Worm (Caenorhabditis elegans) whole organism, mixed stage, embryonic: ENCODE measurements around the gene Y46D2A.1.

Source experiments
- M03D4.4 ChIP-seq: sonication (generic microtip); optimal IDR thresholded peaks from 2 replicates; lab custom pipeline; 2017; ENCODE audit warnings: mild to moderate bottlenecking, missing genetic modification characterization, missing compliant biosample characterization
- blmp-1 ChIP-seq: fragments of 150-350 bp; optimal IDR thresholded peaks from 2 replicates; lab custom pipeline; 2014; ENCODE audit warnings: missing biosample characterization, missing genetic modification characterization
- ceh-39 ChIP-seq: fragments of 150-350 bp; optimal IDR thresholded peaks from 2 replicates; lab custom pipeline; 2014; ENCODE audit warnings: missing biosample characterization, missing genetic modification characterization
- ceh-83 ChIP-seq: fragments of 200-800 bp; sonication (Bioruptor generic); optimal IDR thresholded peaks from 2 replicates; lab custom pipeline; 2018; ENCODE audit warnings: mild to moderate bottlenecking, missing genetic modification characterization, missing compliant biosample characterization
- ces-1 ChIP-seq: fragments of 150-350 bp; optimal IDR thresholded peaks from 2 replicates; lab custom pipeline; 2014; ENCODE audit warnings: missing biosample characterization, missing genetic modification reagents, missing genetic modification characterization
- drap-1 ChIP-seq: fragments of 200-800 bp; sonication (Bioruptor generic); optimal IDR thresholded peaks from 3 replicates; lab custom pipeline; 2018; ENCODE audit warnings: mild to moderate bottlenecking, missing genetic modification characterization, missing compliant biosample characterization
- elt-3 ChIP-seq: fragments of 150-350 bp; optimal IDR thresholded peaks from 2 replicates; lab custom pipeline; 2014; ENCODE audit warnings: missing biosample characterization, missing genetic modification characterization
- ham-2 ChIP-seq: fragments of 200-800 bp; sonication (Bioruptor generic); optimal IDR thresholded peaks from 2 replicates; lab custom pipeline; 2018; ENCODE audit warnings: mild to moderate bottlenecking, missing genetic modification characterization, missing compliant biosample characterization
- hlh-1 ChIP-seq: fragments of 150-350 bp; optimal IDR thresholded peaks from 2 replicates; lab custom pipeline; 2014; ENCODE audit warnings: missing biosample characterization, missing genetic modification reagents, missing genetic modification characterization
- mab-5 ChIP-seq: fragments of 150-350 bp; optimal IDR thresholded peaks from 2 replicates; lab custom pipeline; 2014; ENCODE audit warnings: missing biosample characterization, missing genetic modification characterization
- mep-1 ChIP-seq: fragments of 150-350 bp; optimal IDR thresholded peaks from 2 replicates; lab custom pipeline; 2017; ENCODE audit warnings: missing biosample characterization, missing genetic modification reagents, missing genetic modification characterization, inconsistent platforms
- mls-2 ChIP-seq: sonication (generic microtip); optimal IDR thresholded peaks from 2 replicates; lab custom pipeline; 2016; ENCODE audit warnings: mild to moderate bottlenecking, missing genetic modification characterization, moderate library complexity, missing compliant biosample characterization
- nhr-12 ChIP-seq: fragments of 150-350 bp; optimal IDR thresholded peaks from 2 replicates; lab custom pipeline; 2014; ENCODE audit warnings: missing biosample characterization, missing genetic modification characterization
- nhr-2 ChIP-seq: fragments of 150-350 bp; optimal IDR thresholded peaks from 2 replicates; lab custom pipeline; 2014; ENCODE audit warnings: missing biosample characterization, missing genetic modification characterization
- nhr-237 ChIP-seq: fragments of 150-350 bp; optimal IDR thresholded peaks from 2 replicates; lab custom pipeline; 2014; ENCODE audit warnings: missing biosample characterization, missing genetic modification characterization
- pha-4 ChIP-seq: fragments of 150-350 bp; optimal IDR thresholded peaks from 2 replicates; lab custom pipeline; 2018; ENCODE audit warnings: missing biosample characterization, missing genetic modification reagents, missing genetic modification characterization
- snpc-4 ChIP-seq: fragments of 150-350 bp; optimal IDR thresholded peaks from 2 replicates; lab custom pipeline; 2014; ENCODE audit warnings: missing biosample characterization, missing genetic modification characterization
- sptf-1 ChIP-seq: sonication (generic microtip); optimal IDR thresholded peaks from 2 replicates; lab custom pipeline; 2017; ENCODE audit warnings: mild to moderate bottlenecking, missing genetic modification characterization, moderate library complexity, missing compliant biosample characterization
- tbx-8 ChIP-seq: fragments of 200-800 bp; sonication (Bioruptor generic); optimal IDR thresholded peaks from 2 replicates; lab custom pipeline; 2018; ENCODE audit warnings: mild to moderate bottlenecking, missing genetic modification characterization, moderate library complexity, missing compliant biosample characterization
- unc-120 ChIP-seq: sonication (generic microtip); optimal IDR thresholded peaks from 2 replicates; lab custom pipeline; 2017; ENCODE audit warnings: missing genetic modification characterization, missing compliant biosample characterization; ENCODE audit not compliant: poor library complexity, severe bottlenecking
- unc-39 ChIP-seq: fragments of 150-350 bp; optimal IDR thresholded peaks from 2 replicates; lab custom pipeline; 2014; ENCODE audit warnings: missing biosample characterization, missing genetic modification characterization
- unc-62 ChIP-seq: fragments of 150-350 bp; optimal IDR thresholded peaks from 2 replicates; lab custom pipeline; 2014; ENCODE audit warnings: missing biosample characterization, missing genetic modification reagents, missing genetic modification characterization
- ztf-11 ChIP-seq: fragments of 150-350 bp; optimal IDR thresholded peaks from 2 replicates; lab custom pipeline; 2014; ENCODE audit warnings: missing biosample characterization, missing genetic modification characterization

The Y46D2A.1 gene

ce11 chrII:3371010-3371409 is 48.7 kb downstream of the Y46D2A.1 start, which contains the start of gene bath-23:
TSS of gene bath-23 (plus strand) at chrII:3371310.
- TF ChIP-seq sptf-1 (tag; lab: Kevin White, UChicago) (no peak), unc-39 (no peak), nhr-12 (tag; lab: Kevin White, UChicago) (no peak), ceh-39 (tag; lab: Kevin White, UChicago) (no peak), mab-5 (tag; lab: Kevin White, UChicago) (no peak), blmp-1 (tag; lab: Kevin White, UChicago) (no peak), mls-2 (tag; lab: Kevin White, UChicago) (no peak), hlh-1 (tag; lab: Kevin White, UChicago) (no peak), nhr-2 (tag; lab: Kevin White, UChicago) (no peak), unc-62 (no peak), ham-2 (GFP tag; lab: Kevin White, UChicago) (no peak), drap-1 (no peak), tbx-8 (GFP tag; lab: Kevin White, UChicago) (no peak)

- TF ChIP-seq ces-1 (GFP tag; lab: Kevin White, UChicago) = peak; percentile 77
- no peak for TF ChIP-seq snpc-4 (tag; lab: Kevin White, UChicago)
- TF ChIP-seq ztf-11 (tag; lab: Kevin White, UChicago) = no peak
- TF ChIP-seq elt-3 = no peak
These were observed 51.5 kb downstream of the Y46D2A.1 start for ce11 chrII:3373875-3374274.

- TF ChIP-seq nhr-2 (tag; lab: Kevin White, UChicago) (peak; percentile 22), unc-120 (tag; lab: Kevin White, UChicago) (no peak)
These were observed 52.4 kb downstream of the Y46D2A.1 start, which contains the start of gene bath-10 for ce11 chrII:3374779-3375178. TSS of gene bath-10 (plus strand) at chrII:3375079.

- TF ChIP-seq ces-1 (GFP tag; lab: Kevin White, UChicago) = no peak
- TF ChIP-seq mep-1 = no peak
- no peak for TF ChIP-seq sptf-1 (tag; lab: Kevin White, UChicago)
- no peak for TF ChIP-seq nhr-2 (tag; lab: Kevin White, UChicago)
- no peak for TF ChIP-seq pha-4 (tag; lab: Kevin White, UChicago)
- TF ChIP-seq nhr-237 (tag; lab: Kevin White, UChicago) = no peak
- no peak for TF ChIP-seq ceh-83 (GFP tag; lab: Kevin White, UChicago)
- no peak for TF ChIP-seq M03D4.4
- TF ChIP-seq mls-2 (tag; lab: Kevin White, UChicago) = no peak
These were observed 52.9 kb downstream of the Y46D2A.1 start for ce11 chrII:3375302-3375701.
